Fruit fly (Drosophila melanogaster): Measurements from ENCODE around the gene Cpr11B.

The Cpr11B gene

dm6 chrX:12552824-12553223 is at the start of gene Cpr11B:
Gene Cpr11B, plus strand, starts transcription at chrX:12553124.
- no peak for TF ChIP-seq lz (GFP tag; optimal IDR thresholded peaks at IDR 0.05)

dm6 chrX:12507589-12507988 is 45.3 kb upstream of the Cpr11B start:
- TF ChIP-seq CG7368 (GFP tag; optimal IDR thresholded peaks at IDR 0.05) (peak; percentile 24), achi (GFP tag; optimal IDR thresholded peaks at IDR 0.05) (peak; percentile 64), Smox (GFP tag; optimal IDR thresholded peaks at IDR 0.05) (peak; percentile 55), dac (GFP tag; optimal IDR thresholded peaks at IDR 0.05) (no peak), pdm3 (GFP tag; optimal IDR thresholded peaks at IDR 0.05) (peak; percentile 30), CG16779 (tag; optimal IDR thresholded peaks at IDR 0.05) (no peak), CG6854 (GFP tag; optimal IDR thresholded peaks at IDR 0.05) (no peak), Eip93F (GFP tag; optimal IDR thresholded peaks at IDR 0.05) (no peak), CG11762 (GFP tag; optimal IDR thresholded peaks at IDR 0.05; ENCODE audit: insufficient read depth) (no peak), CG6792 (GFP tag; optimal IDR thresholded peaks at IDR 0.05) (peak; percentile 55), topi (GFP tag; optimal IDR thresholded peaks at IDR 0.05) (peak; percentile 70), Blimp-1 (GFP tag; optimal IDR thresholded peaks at IDR 0.05) (peak; percentile 9), net (GFP tag; optimal IDR thresholded peaks at IDR 0.05) (peak; percentile 38), CG32006 (GFP tag; optimal IDR thresholded peaks at IDR 0.05) (peak; percentile 62), Sox15 (GFP tag; optimal IDR thresholded peaks at IDR 0.05) (no peak), ss (GFP tag; optimal IDR thresholded peaks at IDR 0.05) (peak; percentile 30 to 90), OdsH (GFP tag; optimal IDR thresholded peaks at IDR 0.05) (peak; percentile 69), lz (GFP tag; optimal IDR thresholded peaks at IDR 0.05) (peak; percentile 72), fkh (GFP tag; optimal IDR thresholded peaks at IDR 0.05) (no peak), cyc (GFP tag; optimal IDR thresholded peaks at IDR 0.05) (peak; percentile 51), Eip78C (GFP tag) (peak; percentile 91), CG31627 (GFP tag; optimal IDR thresholded peaks at IDR 0.05) (peak; percentile 42), spab (GFP tag; optimal IDR thresholded peaks at IDR 0.05) (peak; percentile 59), eg (GFP tag; IDR thresholded peaks at IDR 0.05) (peak; percentile 56; the same call in 2 of the 3 replicates), CG1621 (tag; optimal IDR thresholded peaks at IDR 0.05) (peak; percentile 20), dsx (GFP tag; optimal IDR thresholded peaks at IDR 0.05; ENCODE audit: poor library complexity, severe bottlenecking) (peak; percentile 62), CG10631 (GFP tag; optimal IDR thresholded peaks at IDR 0.05) (peak; percentile 65), Hr4 (GFP tag; optimal IDR thresholded peaks at IDR 0.05) (peak; percentile 25), Sox102F (GFP tag; optimal IDR thresholded peaks at IDR 0.05) (peak; percentile 48), CG34406 (GFP tag; optimal IDR thresholded peaks at IDR 0.05) (peak; percentile 34), Hr39 (GFP tag; optimal IDR thresholded peaks at IDR 0.05) (peak; percentile 29), esn (GFP tag; optimal IDR thresholded peaks at IDR 0.05) (peak; percentile 71), CG8319 (GFP tag; optimal IDR thresholded peaks at IDR 0.05) (no peak), Sox14 (GFP tag; optimal IDR thresholded peaks at IDR 0.05) (peak; percentile 45), CG10669 (GFP tag; optimal IDR thresholded peaks at IDR 0.05) (peak; percentile 64), Hr38 (GFP tag; optimal IDR thresholded peaks at IDR 0.05) (no peak), Gug (GFP tag; IDR thresholded peaks at IDR 0.05) (peak; percentile 62), CG15336 (GFP tag; IDR thresholded peaks at IDR 0.05) (peak; percentile 75), svp (GFP tag) (peak; percentile 88), fd85E (GFP tag; optimal IDR thresholded peaks at IDR 0.05) (no peak), Ets96B (tag; optimal IDR thresholded peaks at IDR 0.05) (peak; percentile 73), CG9139 (GFP tag; optimal IDR thresholded peaks at IDR 0.05) (peak; percentile 10), Met (GFP tag; optimal IDR thresholded peaks at IDR 0.05) (peak; percentile 52), salr (GFP tag; optimal IDR thresholded peaks at IDR 0.05) (peak in 1 of 2 experiments; percentile 3), Eip75B (GFP tag; optimal IDR thresholded peaks at IDR 0.05) (peak; percentile 58), CG3032 (tag; optimal IDR thresholded peaks at IDR 0.05) (peak; percentile 62), CG6163 (GFP tag; IDR thresholded peaks at IDR 0.05) (peak; percentile 78), fd59A (GFP tag; optimal IDR thresholded peaks at IDR 0.05) (peak; percentile 53), CG11902 (GFP tag; optimal IDR thresholded peaks at IDR 0.05) (no peak), CG6808 (GFP tag; optimal IDR thresholded peaks at IDR 0.05) (peak; percentile 58)

Measured in whole organism, prepupa.